Fruit fly (Drosophila melanogaster) whole organism, embryonic: Measurements from ENCODE around the gene mnd.

Experiments used
- Awh ChIP-seq: fragments of 200-800 bp; sonication (Bioruptor generic); IDR thresholded peaks from 2 replicates; pipeline ENCODE4, ENCODE4 v1.3.6; 2022; ENCODE audit warnings: missing biosample characterization, missing genetic modification characterization
- CG10267 ChIP-seq: fragments of 200-800 bp; sonication (Bioruptor generic); optimal IDR thresholded peaks from 2 replicates; lab custom pipeline; 2018; ENCODE audit warnings: missing biosample characterization, mild to moderate bottlenecking, missing genetic modification characterization, moderate library complexity
- CG10274 ChIP-seq: fragments of 200-800 bp; sonication (Bioruptor generic); optimal IDR thresholded peaks from 3 replicates; lab custom pipeline; 2017; ENCODE audit warnings: missing biosample characterization, mild to moderate bottlenecking, missing genetic modification characterization
- CG10366 ChIP-seq: fragments of 200-800 bp; sonication (Bioruptor generic); IDR thresholded peaks from 2 replicates; pipeline ENCODE4 v1.3.6; 2022; ENCODE audit warnings: missing biosample characterization, missing genetic modification characterization
- CG12219 ChIP-seq: fragments of 200-800 bp; sonication (Bioruptor generic); optimal IDR thresholded peaks from 3 replicates; lab custom pipeline; 2018; ENCODE audit warnings: missing biosample characterization, mild to moderate bottlenecking, missing genetic modification characterization
- CG12659 ChIP-seq: fragments of 200-800 bp; sonication (Bioruptor generic); optimal IDR thresholded peaks from 3 replicates; lab custom pipeline; 2017; ENCODE audit warnings: mild to moderate bottlenecking, missing biosample characterization, missing genetic modification reagents, missing genetic modification characterization
- CG12769 ChIP-seq: fragments of 200-800 bp; sonication (Bioruptor generic); optimal IDR thresholded peaks from 2 replicates; lab custom pipeline; 2019; ENCODE audit warnings: missing biosample characterization, mild to moderate bottlenecking, missing genetic modification characterization, moderate library complexity
- CG2889 ChIP-seq: fragments of 200-800 bp; sonication (Bioruptor generic); IDR thresholded peaks from 3 replicates; pipeline ENCODE4 v1.3.6; 2022; ENCODE audit warnings: missing biosample characterization, missing genetic modification characterization
- CG32767 ChIP-seq: fragments of 200-800 bp; sonication (Bioruptor generic); IDR thresholded peaks from 2 replicates; pipeline ENCODE4 v1.3.6; 2022; ENCODE audit warnings: missing biosample characterization, missing genetic modification characterization
- CG3847 ChIP-seq: fragments of 200-800 bp; sonication (Bioruptor generic); IDR thresholded peaks from 2 replicates; pipeline ENCODE4 v1.3.6; 2022; ENCODE audit warnings: missing biosample characterization, missing genetic modification characterization
- CG4360 ChIP-seq: fragments of 200-800 bp; sonication (Bioruptor generic); IDR thresholded peaks from 2 replicates; pipeline ENCODE4 v1.3.6; 2022; ENCODE audit warnings: missing biosample characterization, missing genetic modification characterization
- CG4730 ChIP-seq: fragments of 200-800 bp; sonication (Bioruptor generic); IDR thresholded peaks from 2 replicates; pipeline ENCODE4 v1.3.6; 2022; ENCODE audit warnings: missing biosample characterization, missing genetic modification characterization
- CG6654 ChIP-seq: fragments of 200-800 bp; sonication (Bioruptor generic); optimal IDR thresholded peaks from 2 replicates; lab custom pipeline; 2017; ENCODE audit warnings: missing biosample characterization, mild to moderate bottlenecking, missing genetic modification characterization
- CG9727 ChIP-seq: fragments of 200-800 bp; sonication (Bioruptor generic); optimal IDR thresholded peaks from 3 replicates; lab custom pipeline; 2017; ENCODE audit warnings: missing biosample characterization, mild to moderate bottlenecking, missing genetic modification characterization
- CTCF ChIP-seq: fragments of 200-800 bp; sonication (Bioruptor generic); optimal IDR thresholded peaks from 2 replicates; lab custom pipeline; 2017; ENCODE audit warnings: missing biosample characterization, mild to moderate bottlenecking, missing genetic modification characterization, moderate library complexity
- CrebB ChIP-seq: fragments of 200-800 bp; sonication (Bioruptor generic); optimal IDR thresholded peaks from 3 replicates; lab custom pipeline; 2018; ENCODE audit warnings: missing biosample characterization, mild to moderate bottlenecking, missing genetic modification characterization
- Dad ChIP-seq: fragments of 200-800 bp; sonication (Bioruptor generic); optimal IDR thresholded peaks from 3 replicates; lab custom pipeline; 2016; ENCODE audit warnings: missing biosample characterization, missing genetic modification characterization
- Dip3 ChIP-seq: fragments of 200-800 bp; sonication (Bioruptor generic); optimal IDR thresholded peaks from 3 replicates; lab custom pipeline; 2016; ENCODE audit warnings: missing biosample characterization, missing genetic modification characterization
- Doc2 ChIP-seq: fragments of 200-800 bp; sonication (Bioruptor generic); IDR thresholded peaks from 2 replicates; pipeline ENCODE4 v1.3.6; 2022; ENCODE audit warnings: missing biosample characterization, missing genetic modification characterization
- ERR ChIP-seq: fragments of 200-800 bp; sonication (Bioruptor generic); optimal IDR thresholded peaks from 2 replicates; lab custom pipeline; 2016; ENCODE audit warnings: missing biosample characterization, missing genetic modification characterization
- HHEX ChIP-seq: fragments of 200-800 bp; sonication (Bioruptor generic); optimal IDR thresholded peaks from 3 replicates; lab custom pipeline; 2017; ENCODE audit warnings: missing biosample characterization, mild to moderate bottlenecking, missing genetic modification characterization, missing genetic modification reagents
- HLH3B ChIP-seq: fragments of 200-800 bp; sonication (Bioruptor generic); IDR thresholded peaks from 2 replicates; pipeline ENCODE4 v1.3.6; 2022; ENCODE audit warnings: missing biosample characterization, missing genetic modification characterization
- Hey ChIP-seq: fragments of 200-800 bp; sonication (Bioruptor generic); optimal IDR thresholded peaks from 3 replicates; lab custom pipeline; 2018; ENCODE audit warnings: missing biosample characterization, mild to moderate bottlenecking, missing genetic modification characterization
- MBD-R2 ChIP-seq: fragments of 200-800 bp; sonication (Bioruptor generic); IDR thresholded peaks from 2 replicates; pipeline ENCODE4 v1.3.6; 2022; ENCODE audit warnings: missing biosample characterization, missing genetic modification characterization
- Max ChIP-seq: fragments of 200-800 bp; sonication (Bioruptor generic); optimal IDR thresholded peaks from 2 replicates; lab custom pipeline; 2016; ENCODE audit warnings: missing biosample characterization, mild to moderate bottlenecking, missing genetic modification characterization
- Med ChIP-seq: fragments of 200-800 bp; sonication (Bioruptor generic); peaks from one replicate; lab custom pipeline; 2016; ENCODE audit warnings: missing biosample characterization, missing genetic modification characterization, mild to moderate bottlenecking, inconsistent platforms, moderate library complexity
- Myb ChIP-seq: fragments of 200-800 bp; sonication (Bioruptor generic); optimal IDR thresholded peaks from 2 replicates; lab custom pipeline; 2016; ENCODE audit warnings: missing biosample characterization, missing genetic modification characterization
- NC2α ChIP-seq: fragments of 200-800 bp; sonication (Bioruptor generic); optimal IDR thresholded peaks from 2 replicates; lab custom pipeline; 2016; ENCODE audit warnings: missing biosample characterization, missing genetic modification characterization
- NfI ChIP-seq: fragments of 200-800 bp; sonication (Bioruptor generic); optimal IDR thresholded peaks from 3 replicates; lab custom pipeline; 2018; ENCODE audit warnings: missing biosample characterization, mild to moderate bottlenecking, missing genetic modification characterization, moderate library complexity
- Pdp1 ChIP-seq, 2 experiments: fragments of 200-800 bp; sonication (Bioruptor generic); optimal IDR thresholded peaks; 3 replicates each; lab custom pipeline; 2016; ENCODE audit warnings: missing biosample characterization in 2 of 2, missing genetic modification characterization in 2 of 2, mild to moderate bottlenecking in 1 of 2, moderate library complexity in 1 of 2
- Sin3A ChIP-seq: fragments of >200 bp; optimal IDR thresholded peaks from 2 replicates; lab custom pipeline; 2018
- YL-1 ChIP-seq: fragments of 200-800 bp; sonication (Bioruptor generic); optimal IDR thresholded peaks from 3 replicates; lab custom pipeline; 2017; ENCODE audit warnings: missing biosample characterization, mild to moderate bottlenecking, missing genetic modification characterization
- az2 ChIP-seq: fragments of 200-800 bp; sonication (Bioruptor generic); optimal IDR thresholded peaks from 3 replicates; lab custom pipeline; 2016; ENCODE audit warnings: missing biosample characterization, missing genetic modification characterization
- btn ChIP-seq: fragments of 200-800 bp; sonication (Bioruptor generic); optimal IDR thresholded peaks from 2 replicates; lab custom pipeline; 2016; ENCODE audit warnings: missing biosample characterization, missing genetic modification characterization
- chinmo ChIP-seq: fragments of 200-800 bp; sonication (Bioruptor generic); IDR thresholded peaks from 4 replicates; pipeline ENCODE4 v1.3.6; 2022; ENCODE audit warnings: missing biosample characterization, missing genetic modification characterization; ENCODE audit not compliant: partially characterized antibody
- disco-r ChIP-seq: fragments of 200-800 bp; sonication (Bioruptor generic); optimal IDR thresholded peaks from 2 replicates; lab custom pipeline; 2016; ENCODE audit warnings: missing biosample characterization, missing genetic modification characterization
- dysf ChIP-seq: fragments of 200-800 bp; sonication (Bioruptor generic); IDR thresholded peaks from 3 replicates; pipeline ENCODE4 v1.3.6; 2022; ENCODE audit warnings: missing biosample characterization, missing genetic modification characterization
- esg ChIP-seq: fragments of 200-800 bp; sonication (Bioruptor generic); conservative IDR thresholded peaks from 2 replicates; pipeline ENCODE4 v1.3.6; 2022; ENCODE audit warnings: missing biosample characterization, missing genetic modification characterization
- eyg ChIP-seq: fragments of 200-800 bp; sonication (Bioruptor generic); optimal IDR thresholded peaks from 3 replicates; lab custom pipeline; 2016; ENCODE audit warnings: missing biosample characterization, missing genetic modification characterization
- fd3F ChIP-seq: fragments of 200-800 bp; sonication (Bioruptor generic); optimal IDR thresholded peaks from 2 replicates; lab custom pipeline; 2018; ENCODE audit warnings: missing biosample characterization, mild to moderate bottlenecking, missing genetic modification characterization, moderate library complexity
- grn ChIP-seq: fragments of 200-800 bp; sonication (Bioruptor generic); optimal IDR thresholded peaks from 3 replicates; lab custom pipeline; 2017; ENCODE audit warnings: missing biosample characterization, missing genetic modification characterization
- gro ChIP-seq: fragments of 200-800 bp; sonication (Bioruptor generic); optimal IDR thresholded peaks from 2 replicates; lab custom pipeline; 2016; ENCODE audit warnings: missing biosample characterization, missing genetic modification characterization
- lilli ChIP-seq: fragments of 200-800 bp; sonication (Bioruptor generic); optimal IDR thresholded peaks from 3 replicates; lab custom pipeline; 2016; ENCODE audit warnings: missing biosample characterization, missing genetic modification characterization
- lov ChIP-seq, 2 experiments: fragments of 200-800 bp in 1 of 2; fragments of >200 bp in 1 of 2; sonication (Bioruptor generic) in 1 of 2; IDR thresholded peaks in 1 of 2; optimal IDR thresholded peaks in 1 of 2; 2 replicates in 1 of 2; 3 replicates in 1 of 2; pipeline versions ENCODE4 v1.3.6 to Lab custom; 2017 to 2022; ENCODE audit warnings: missing biosample characterization in 1 of 2, missing genetic modification characterization in 1 of 2
- mirr ChIP-seq: fragments of 200-800 bp; sonication (Bioruptor generic); optimal IDR thresholded peaks from 3 replicates; lab custom pipeline; 2018; ENCODE audit warnings: missing biosample characterization, mild to moderate bottlenecking, missing genetic modification characterization
- onecut ChIP-seq: fragments of 200-800 bp; sonication (Bioruptor generic); IDR thresholded peaks from 2 replicates; pipeline ENCODE4 v1.3.6; 2022; ENCODE audit warnings: missing biosample characterization, missing genetic modification characterization
- org-1 ChIP-seq: fragments of 200-800 bp; sonication (Bioruptor generic); optimal IDR thresholded peaks from 2 replicates; lab custom pipeline; 2017; ENCODE audit warnings: missing biosample characterization, missing genetic modification characterization
- phol ChIP-seq: fragments of 200-800 bp; sonication (Bioruptor generic); optimal IDR thresholded peaks from 3 replicates; lab custom pipeline; 2018; ENCODE audit warnings: missing biosample characterization, mild to moderate bottlenecking, missing genetic modification characterization, moderate library complexity
- psq ChIP-seq: fragments of 200-800 bp; sonication (Bioruptor generic); optimal IDR thresholded peaks from 2 replicates; lab custom pipeline; 2017; ENCODE audit warnings: missing biosample characterization, missing genetic modification characterization
- rib ChIP-seq: fragments of 200-800 bp; sonication (Bioruptor generic); IDR thresholded peaks from 2 replicates; pipeline ENCODE4 v1.3.6; 2022; ENCODE audit warnings: missing biosample characterization, missing genetic modification characterization
- unc-4 ChIP-seq: fragments of 200-800 bp; sonication (Bioruptor generic); IDR thresholded peaks from 2 replicates; pipeline ENCODE4 v1.3.6; 2022; ENCODE audit warnings: missing biosample characterization, missing genetic modification characterization; ENCODE audit not compliant: partially characterized antibody
- vfl ChIP-seq: fragments of 200-800 bp; sonication (Bioruptor generic); optimal IDR thresholded peaks from 2 replicates; lab custom pipeline; 2016; ENCODE audit warnings: missing biosample characterization, missing genetic modification characterization
- zen2 ChIP-seq: fragments of 200-800 bp; sonication (Bioruptor generic); IDR thresholded peaks from 3 replicates; pipeline ENCODE4 v1.3.6; 2022; ENCODE audit warnings: missing biosample characterization, missing genetic modification characterization; ENCODE audit not compliant: partially characterized antibody

Gene mnd

dm6 chr3L:14992025-14992424, 7.1 kb downstream of the mnd start, which contains the start of gene Zip71B (continued):
- peak; percentile 24; the same call in 1 of the 2 replicates for TF ChIP-seq MBD-R2
- no peak for TF ChIP-seq CG12659
- no peak for TF ChIP-seq lov (optimal IDR thresholded peaks at IDR 0.05; lab: Kevin White, UChicago)
- TF ChIP-seq lov (GFP tag; IDR thresholded peaks at IDR 0.05; lab: Robert Waterston, UW): no peak
- no peak for TF ChIP-seq Awh (GFP tag; lab: Robert Waterston, UW)
- TF ChIP-seq YL-1: no peak
- no peak for TF ChIP-seq unc-4 (GFP tag; lab: Robert Waterston, UW)
- no peak for TF ChIP-seq CG10274 (GFP tag; lab: Kevin White, UChicago)
- TF ChIP-seq CG6654 (GFP tag; lab: Kevin White, UChicago): no peak
- TF ChIP-seq eyg (GFP tag; lab: Kevin White, UChicago): no peak
- TF ChIP-seq rib (GFP tag; lab: Robert Waterston, UW): no peak
- TF ChIP-seq HLH3B: no peak
- TF ChIP-seq grn (GFP tag; lab: Kevin White, UChicago): no peak
- TF ChIP-seq ERR: no peak
- TF ChIP-seq CG12769 (tag; lab: Kevin White, UChicago): no peak
- TF ChIP-seq CG10267: no peak
- no peak for TF ChIP-seq Dad (GFP tag; lab: Kevin White, UChicago)
- TF ChIP-seq CG10366 (GFP tag; lab: Robert Waterston, UW): no peak
- no peak for TF ChIP-seq CG12219 (GFP tag; lab: Kevin White, UChicago)
- no peak for TF ChIP-seq NfI
- no peak for TF ChIP-seq CG9727 (GFP tag; lab: Kevin White, UChicago)
- no peak for TF ChIP-seq mirr (GFP tag; lab: Kevin White, UChicago)
- TF ChIP-seq Max (GFP tag; lab: Kevin White, UChicago): no peak
- TF ChIP-seq dysf (GFP tag; lab: Robert Waterston, UW): no peak
- TF ChIP-seq Myb (GFP tag; lab: Kevin White, UChicago): peak; percentile 61
- TF ChIP-seq CG32767 (GFP tag; lab: Robert Waterston, UW): no peak
- no peak for TF ChIP-seq CG3847 (GFP tag; lab: Robert Waterston, UW)
- TF ChIP-seq disco-r: no peak
- no peak for TF ChIP-seq CG4730 (GFP tag; lab: Robert Waterston, UW)
- TF ChIP-seq az2: no peak
- no peak for TF ChIP-seq chinmo (GFP tag; lab: Robert Waterston, UW)
- TF ChIP-seq Med (GFP tag; lab: Kevin White, UChicago): peak; percentile 36
- TF ChIP-seq lilli (GFP tag; lab: Kevin White, UChicago): no peak
- TF ChIP-seq fd3F (GFP tag; lab: Kevin White, UChicago): no peak
- no peak for TF ChIP-seq psq (GFP tag; lab: Kevin White, UChicago)
- TF ChIP-seq HHEX: no peak
- TF ChIP-seq phol (tag; lab: Kevin White, UChicago): no peak
- no peak for TF ChIP-seq CG4360 (GFP tag; lab: Robert Waterston, UW)
- peak in 1 of 2 experiments; percentile 28 for TF ChIP-seq Pdp1 (GFP tag; optimal IDR thresholded peaks at IDR 0.05; lab: Kevin White, UChicago)
- TF ChIP-seq vfl (GFP tag; lab: Kevin White, UChicago): no peak
- no peak for TF ChIP-seq NC2α (GFP tag; lab: Kevin White, UChicago)
- TF ChIP-seq gro (GFP tag; lab: Kevin White, UChicago): no peak
- no peak for TF ChIP-seq btn (GFP tag; lab: Kevin White, UChicago)
- no peak for TF ChIP-seq esg (GFP tag; lab: Robert Waterston, UW)
- TF ChIP-seq Dip3: no peak
- TF ChIP-seq CTCF: peak; percentile 17
- TF ChIP-seq Doc2 (GFP tag; lab: Robert Waterston, UW): no peak
- no peak for TF ChIP-seq Sin3A (lab: Kevin White, UChicago)
- TF ChIP-seq zen2: no peak
- TF ChIP-seq org-1 (GFP tag; lab: Kevin White, UChicago): no peak
- no peak for TF ChIP-seq CrebB
- no peak for TF ChIP-seq CG2889
- no peak for TF ChIP-seq onecut (GFP tag; lab: Robert Waterston, UW)
- TF ChIP-seq Hey: no peak
